Fruit fly (Drosophila melanogaster): ENCODE results near the gene Pburs.
A peak's percentile ranks its signal among the peaks of the same experiment; 100 is the strongest.

The Pburs gene

DNA sequence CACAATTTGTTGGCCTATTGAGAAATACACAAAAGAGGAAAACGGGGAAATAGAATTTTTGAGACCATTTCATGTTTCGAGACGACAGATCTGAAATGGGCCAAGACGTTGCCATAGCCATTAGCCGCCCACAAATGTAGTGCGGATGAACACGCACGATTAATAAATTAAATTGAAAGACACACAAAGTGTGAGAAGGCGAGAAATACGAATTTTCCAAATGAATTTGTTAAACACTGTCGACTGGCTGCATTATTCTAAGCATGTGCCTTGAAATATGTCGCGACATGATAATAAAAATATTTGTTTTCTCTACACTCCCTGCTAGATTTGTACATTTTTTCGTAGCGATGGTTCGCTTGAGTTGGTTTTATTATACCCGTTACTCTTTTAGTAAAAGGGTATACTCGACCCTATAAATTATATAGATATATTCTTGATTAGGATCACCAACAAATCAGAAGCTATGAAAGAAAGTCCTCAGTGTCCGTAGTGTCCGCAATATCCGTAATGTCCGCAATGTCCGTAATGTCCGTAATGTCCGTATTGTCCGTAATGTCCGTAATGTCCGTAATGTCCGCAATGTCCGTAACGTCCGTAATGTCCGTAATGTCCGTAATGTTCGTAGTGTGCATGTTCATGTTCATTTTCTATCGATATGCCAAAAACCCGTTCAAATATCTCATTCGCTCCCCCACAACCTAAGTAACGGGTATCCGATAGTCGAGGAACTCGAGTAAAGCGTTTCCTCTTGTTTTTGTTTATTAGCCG is 40.5 kb downstream of the Pburs start (continued):
- peak; percentile 28 for TF ChIP-seq jumu (GFP tag; optimal IDR thresholded peaks at IDR 0.05)
- no peak for TF ChIP-seq CG1024 (GFP tag; IDR thresholded peaks at IDR 0.05)
- TF ChIP-seq CoRest (tag; optimal IDR thresholded peaks at IDR 0.05): peak; percentile 59
- TF ChIP-seq hb (GFP tag; IDR thresholded peaks at IDR 0.05; ENCODE audit: partially characterized antibody): no peak
- no peak for TF ChIP-seq Neu2 (GFP tag; optimal IDR thresholded peaks at IDR 0.05; ENCODE audit: borderline replicate concordance)
- TF ChIP-seq vvl (GFP tag; IDR thresholded peaks at IDR 0.05): 0 out of 2 replicates have a peak, but pooled peaks have one; percentile 9
- TF ChIP-seq mld (GFP tag; IDR thresholded peaks at IDR 0.05; ENCODE audit: partially characterized antibody): no peak
- TF ChIP-seq Dad (GFP tag; optimal IDR thresholded peaks at IDR 0.05): no peak
- TF ChIP-seq lilli (GFP tag; optimal IDR thresholded peaks at IDR 0.05): peak; percentile 52
- no peak for TF ChIP-seq CG5953 (GFP tag; IDR thresholded peaks at IDR 0.05)
- no peak for TF ChIP-seq CG6272 (GFP tag; IDR thresholded peaks at IDR 0.05)
- no peak for TF ChIP-seq CG2875 (GFP tag; optimal IDR thresholded peaks at IDR 0.05)
- TF ChIP-seq sima (GFP tag; optimal IDR thresholded peaks at IDR 0.05): no peak
- TF ChIP-seq Jarid2 (GFP tag; optimal IDR thresholded peaks at IDR 0.05): no peak
- no peak for TF ChIP-seq chinmo (GFP tag; IDR thresholded peaks at IDR 0.05; ENCODE audit: partially characterized antibody)
- no peak for TF ChIP-seq br (optimal IDR thresholded peaks at IDR 0.05)
- TF ChIP-seq CG2116 (GFP tag; optimal IDR thresholded peaks at IDR 0.05): peak; percentile 10
- no peak for TF ChIP-seq CG14860 (GFP tag; IDR thresholded peaks at IDR 0.05; ENCODE audit: partially characterized antibody)
- peak; percentile 22 for TF ChIP-seq Bteb2 (GFP tag; optimal IDR thresholded peaks at IDR 0.05)
- peak; percentile 60 for TF ChIP-seq Sox100B (GFP tag; optimal IDR thresholded peaks at IDR 0.05)
- TF ChIP-seq HLH4C (GFP tag; IDR thresholded peaks at IDR 0.05; ENCODE audit: partially characterized antibody): no peak
- no peak for TF ChIP-seq gcm2 (GFP tag; optimal IDR thresholded peaks at IDR 0.05)
- TF ChIP-seq p53 (GFP tag; optimal IDR thresholded peaks at IDR 0.05): no peak
- TF ChIP-seq row (GFP tag; IDR thresholded peaks at IDR 0.05): peak; percentile 61
- TF ChIP-seq CG15479 (GFP tag; optimal IDR thresholded peaks at IDR 0.05): no peak
- TF ChIP-seq Drgx (GFP tag; IDR thresholded peaks at IDR 0.05): no peak
- no peak for TF ChIP-seq Asciz (GFP tag; optimal IDR thresholded peaks at IDR 0.05)
- TF ChIP-seq Taf1 (GFP tag; IDR thresholded peaks at IDR 0.05): no peak; the same call in 1 of the 2 replicates
- TF ChIP-seq CG32772 (GFP tag; IDR thresholded peaks at IDR 0.05): no peak
- no peak for TF ChIP-seq nerfin-2 (GFP tag; IDR thresholded peaks at IDR 0.05; ENCODE audit: partially characterized antibody)
- no peak for TF ChIP-seq CG8359 (GFP tag; optimal IDR thresholded peaks at IDR 0.05; ENCODE audit: borderline replicate concordance)
- TF ChIP-seq CG10267 (tag; optimal IDR thresholded peaks at IDR 0.05): peak; percentile 4
- TF ChIP-seq bcd (GFP tag; optimal IDR thresholded peaks at IDR 0.05): peak; percentile 48
- no peak for TF ChIP-seq Ets65A (GFP tag)
- no peak for TF ChIP-seq CG7963 (GFP tag; IDR thresholded peaks at IDR 0.05; ENCODE audit: partially characterized antibody)
- TF ChIP-seq Hr3 (GFP tag; optimal IDR thresholded peaks at IDR 0.05): no peak
- TF ChIP-seq sim (GFP tag; IDR thresholded peaks at IDR 0.05): no peak
- no peak for TF ChIP-seq zen2 (GFP tag; IDR thresholded peaks at IDR 0.05; ENCODE audit: partially characterized antibody)
- no peak for TF ChIP-seq oc (tag; optimal IDR thresholded peaks at IDR 0.05)
- no peak for TF ChIP-seq lbe (GFP tag; optimal IDR thresholded peaks at IDR 0.05)
- TF ChIP-seq CG10959 (GFP tag; IDR thresholded peaks at IDR 0.05): no peak
- no peak for TF ChIP-seq CG31365 (tag; optimal IDR thresholded peaks at IDR 0.05)
- no peak for TF ChIP-seq exex (tag; optimal IDR thresholded peaks at IDR 0.05)
- no peak for TF ChIP-seq CG17186 (GFP tag; optimal IDR thresholded peaks at IDR 0.05)
- TF ChIP-seq CG7357 (GFP tag; IDR thresholded peaks at IDR 0.05): no peak
- peak; percentile 67 for TF ChIP-seq lmd (GFP tag; IDR thresholded peaks at IDR 0.05)
- TF ChIP-seq mam (GFP tag; optimal IDR thresholded peaks at IDR 0.05): no peak
- TF ChIP-seq CG31388 (GFP tag; optimal IDR thresholded peaks at IDR 0.05): no peak
- TF ChIP-seq wdn (GFP tag; IDR thresholded peaks at IDR 0.05): no peak
- peak; percentile 50 for TF ChIP-seq Meics (GFP tag; optimal IDR thresholded peaks at IDR 0.05)
